Fruit fly (Drosophila melanogaster) whole organism, pupa: ENCODE results near the gene dome.
A peak's percentile ranks its signal among the peaks of the same experiment; 100 is the strongest.

ENCODE experiments used
- CG12605 ChIP-seq: fragments of 200-800 bp; sonication (Bioruptor generic); IDR thresholded peaks from 2 replicates; pipeline ENCODE4 v1.3.6; 2022; ENCODE audit warnings: missing biosample characterization, missing genetic modification characterization
- CG14655 ChIP-seq: fragments of 200-800 bp; sonication (Bioruptor generic); optimal IDR thresholded peaks from 3 replicates; lab custom pipeline; 2017; ENCODE audit warnings: mild to moderate bottlenecking, missing biosample characterization, missing genetic modification reagents, missing genetic modification characterization
- CG34367 ChIP-seq: fragments of 200-800 bp; sonication (Bioruptor generic); optimal IDR thresholded peaks from 2 replicates; lab custom pipeline; 2018; ENCODE audit warnings: missing biosample characterization, mild to moderate bottlenecking, missing genetic modification characterization
- fd96Ca ChIP-seq: fragments of 200-800 bp; sonication (Bioruptor generic); IDR thresholded peaks from 3 replicates; pipeline ENCODE4 v1.3.6; 2022; ENCODE audit warnings: missing biosample characterization, missing genetic modification characterization

dm6 chrX:19663196-19663858 lies 20.0 kb downstream of the dome start:
- TF ChIP-seq CG34367 (tag; lab: Kevin White, UChicago): peak; percentile 22
- TF ChIP-seq fd96Ca (GFP tag; lab: Robert Waterston, UW): no peak
- TF ChIP-seq CG12605 (GFP tag; lab: Robert Waterston, UW): no peak
- TF ChIP-seq CG14655 (GFP tag; lab: Kevin White, UChicago): no peak
